Worm (Caenorhabditis elegans): ENCODE results near the gene urb-1.

urb-1 gene

DNA sequence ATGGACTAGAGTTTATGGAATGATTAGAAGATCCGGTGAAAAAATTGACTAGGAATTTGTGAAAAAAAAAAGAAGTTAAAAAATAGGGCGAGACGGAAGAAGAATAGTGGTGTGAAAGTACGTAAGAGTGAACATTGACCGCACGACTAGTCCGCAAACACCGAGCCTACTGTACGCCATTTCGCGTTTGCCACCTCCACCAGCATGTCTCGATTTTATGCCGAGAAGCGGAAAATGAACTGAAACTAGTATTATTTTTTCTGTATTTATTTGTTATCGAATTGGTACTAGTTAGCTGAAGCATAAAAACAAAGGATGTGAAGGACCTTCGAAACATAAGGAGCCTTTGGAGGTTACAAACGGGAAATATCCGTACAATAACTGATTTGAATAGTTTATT lies 3.5 kb upstream of the urb-1 start:
- TF ChIP-seq nfya-1 (tag; optimal IDR thresholded peaks at IDR 0.05) (peak; percentile 26), ceh-9 (tag; optimal IDR thresholded peaks at IDR 0.05) (no peak), ceh-30 (tag; optimal IDR thresholded peaks at IDR 0.05) (peak; percentile 33), rnt-1 (tag; optimal IDR thresholded peaks at IDR 0.05) (peak; percentile 67), hlh-6 (tag; optimal IDR thresholded peaks at IDR 0.05) (no peak), ceh-14 (tag; optimal IDR thresholded peaks at IDR 0.05) (no peak), K09A11.1 (tag; optimal IDR thresholded peaks at IDR 0.05; ENCODE audit: insufficient read depth) (peak; percentile 27), lim-6 (tag; optimal IDR thresholded peaks at IDR 0.05) (no peak), pax-1 (tag; optimal IDR thresholded peaks at IDR 0.05) (no peak), zip-5 (tag; optimal IDR thresholded peaks at IDR 0.05) (no peak), tbx-2 (tag; optimal IDR thresholded peaks at IDR 0.05) (peak; percentile 18)

DNA sequence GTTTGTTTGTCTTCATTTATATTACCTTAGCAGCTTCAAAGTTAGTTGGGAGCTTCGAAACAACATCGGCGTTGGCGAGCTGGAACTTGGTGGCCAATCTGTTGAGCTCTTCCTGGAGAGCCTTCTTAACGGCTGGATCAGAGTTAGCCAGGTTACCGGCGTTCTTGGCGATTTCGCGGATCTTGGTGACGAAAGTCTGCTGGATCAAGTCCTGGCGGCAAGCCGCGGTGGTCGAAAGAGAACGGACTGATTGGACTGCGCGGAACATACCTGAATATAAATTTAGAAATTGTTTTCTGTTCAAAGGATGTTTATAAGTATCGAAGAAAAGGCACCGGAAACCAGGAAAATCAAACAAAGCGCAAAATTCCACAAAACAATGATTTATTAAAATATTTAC lies 2.9 kb upstream of the urb-1 start, which contains the start of gene atp-4:
Gene atp-4, minus strand, starts transcription at position 270 of the 400 bp plus-strand sequence.
- TF ChIP-seq mec-3 (tag; optimal IDR thresholded peaks at IDR 0.05; ENCODE audit: borderline replicate concordance) (no peak), nfya-1 (tag; optimal IDR thresholded peaks at IDR 0.05) (no peak), sox-4 (tag; optimal IDR thresholded peaks at IDR 0.05) (no peak), odd-2 (tag; optimal IDR thresholded peaks at IDR 0.05) (no peak), hlh-8 (tag; optimal IDR thresholded peaks at IDR 0.05) (no peak), ttx-3 (tag; optimal IDR thresholded peaks at IDR 0.05) (no peak), pat-9 (tag; optimal IDR thresholded peaks at IDR 0.05) (no peak), pax-1 (tag; optimal IDR thresholded peaks at IDR 0.05) (no peak), hlh-30 (tag; optimal IDR thresholded peaks at IDR 0.05; ENCODE audit: insufficient read depth) (no peak), nhr-11 (tag; optimal IDR thresholded peaks at IDR 0.05) (no peak)

DNA sequence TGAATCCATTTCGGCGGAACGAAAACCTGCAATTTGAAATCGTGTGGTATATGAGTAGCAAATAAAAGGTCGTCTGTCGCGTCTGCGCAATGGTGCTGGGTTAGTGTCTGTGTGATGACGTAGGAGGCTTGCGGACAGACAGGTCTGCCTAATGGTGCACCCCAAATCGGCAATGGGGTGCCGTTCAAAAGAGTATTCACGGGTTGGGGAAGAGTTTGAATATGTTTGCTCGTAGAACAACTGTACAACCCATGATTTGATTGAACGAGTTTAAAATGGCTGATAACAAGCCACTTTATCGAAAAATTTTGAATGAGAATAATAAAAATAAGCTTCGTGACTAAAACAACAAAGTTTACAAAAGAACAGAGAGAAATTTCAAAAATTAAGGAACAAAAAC lies 2.0 kb upstream of the urb-1 start, which contains the start of gene T05H4.11:
Gene T05H4.11, minus strand, starts transcription at position 335 of the 400 bp plus-strand sequence.
- no peak for TF ChIP-seq pha-2 (tag; optimal IDR thresholded peaks at IDR 0.05)
- TF ChIP-seq ceh-14 (tag; optimal IDR thresholded peaks at IDR 0.05) = no peak
- no peak for TF ChIP-seq pax-1 (tag; optimal IDR thresholded peaks at IDR 0.05)
- TF ChIP-seq tbx-7 (tag; optimal IDR thresholded peaks at IDR 0.05) = no peak
- TF ChIP-seq lim-6 (tag; optimal IDR thresholded peaks at IDR 0.05) = no peak
- TF ChIP-seq elt-2 (tag; optimal IDR thresholded peaks at IDR 0.05) = no peak

DNA sequence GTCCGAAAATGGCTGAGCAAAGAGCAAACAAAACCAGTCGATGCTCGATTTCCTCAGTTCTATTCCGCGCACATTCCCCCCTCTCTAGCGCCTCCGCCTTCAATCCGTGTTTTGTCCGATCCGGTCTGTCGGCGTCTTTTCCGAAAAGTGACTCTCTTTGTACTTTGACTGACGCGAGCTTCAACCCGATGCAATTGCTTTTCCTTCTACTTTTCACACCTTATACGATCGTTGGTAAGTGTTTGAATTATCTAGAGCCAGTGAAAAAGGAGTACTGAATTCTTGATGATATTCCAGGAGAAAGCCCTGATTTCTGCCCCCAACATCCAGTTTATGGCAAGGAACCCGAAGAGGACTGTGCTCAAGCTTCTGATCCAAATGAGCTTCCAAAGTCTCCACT lies 9.0 kb downstream of the urb-1 start, which contains the start of gene cht-6:
Gene cht-6, plus strand, starts transcription at position 9 of the 400 bp plus-strand sequence.
- TF ChIP-seq pha-4 (tag; optimal IDR thresholded peaks at IDR 0.05) (no peak), fax-1 (tag; optimal IDR thresholded peaks at IDR 0.05) (no peak), elt-2 (tag; optimal IDR thresholded peaks at IDR 0.05) (no peak), pha-2 (tag; optimal IDR thresholded peaks at IDR 0.05) (no peak), pat-9 (tag; optimal IDR thresholded peaks at IDR 0.05) (no peak), ceh-9 (tag; optimal IDR thresholded peaks at IDR 0.05) (no peak), npax-4 (tag; optimal IDR thresholded peaks at IDR 0.05) (no peak)

DNA sequence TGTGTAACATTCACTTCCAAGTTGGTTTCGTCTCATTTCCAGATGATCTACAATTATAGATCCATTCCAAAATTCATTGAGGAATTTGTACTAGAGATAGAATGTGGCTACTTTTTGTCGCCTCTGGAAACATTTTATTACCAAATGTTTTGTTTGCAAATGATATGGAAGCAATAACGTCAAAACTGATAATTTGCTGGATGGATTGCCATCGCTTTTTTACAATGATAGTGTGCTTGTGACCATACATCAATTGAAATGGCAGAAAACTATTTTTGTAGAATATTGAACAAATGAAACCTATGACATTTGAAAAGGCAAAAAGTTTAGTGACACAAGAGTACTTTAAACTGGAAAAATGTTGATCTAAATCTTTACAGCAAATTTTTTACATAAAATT lies 9.5 kb downstream of the urb-1 start:
- TF ChIP-seq hlh-8 (tag; optimal IDR thresholded peaks at IDR 0.05) = no peak
- TF ChIP-seq pros-1 (tag; optimal IDR thresholded peaks at IDR 0.05) = no peak
- no peak for TF ChIP-seq ahr-1 (tag; optimal IDR thresholded peaks at IDR 0.05)
- no peak for TF ChIP-seq hlh-15 (tag; optimal IDR thresholded peaks at IDR 0.05)
- TF ChIP-seq K09A11.1 (tag; optimal IDR thresholded peaks at IDR 0.05; ENCODE audit: insufficient read depth) = no peak
- no peak for TF ChIP-seq odd-2 (tag; optimal IDR thresholded peaks at IDR 0.05)
- TF ChIP-seq sdc-2 (tag; optimal IDR thresholded peaks at IDR 0.05) = no peak
- no peak for TF ChIP-seq fax-1 (tag; optimal IDR thresholded peaks at IDR 0.05)
- TF ChIP-seq dve-1 (tag; optimal IDR thresholded peaks at IDR 0.05) = no peak
- no peak for TF ChIP-seq lim-6 (tag; optimal IDR thresholded peaks at IDR 0.05)
- no peak for TF ChIP-seq lin-11 (tag; optimal IDR thresholded peaks at IDR 0.05)
- TF ChIP-seq unc-55 (GFP tag; optimal IDR thresholded peaks at IDR 0.05) = no peak
